Fruit fly (Drosophila melanogaster) whole organism, embryonic: Measurements from ENCODE around the gene Eig71Ed.

ENCODE experiments used
- Adf1 ChIP-seq: fragments of 200-800 bp; sonication (Bioruptor generic); IDR thresholded peaks from 2 replicates; pipeline ENCODE4 v1.3.6; 2022; ENCODE audit warnings: missing biosample characterization, missing genetic modification characterization
- CG10654 ChIP-seq: fragments of 200-800 bp; sonication (Bioruptor generic); optimal IDR thresholded peaks from 2 replicates; lab custom pipeline; 2016; ENCODE audit warnings: missing biosample characterization, missing genetic modification characterization
- CG11504 ChIP-seq: fragments of 200-800 bp; sonication (Bioruptor generic); optimal IDR thresholded peaks from 3 replicates; lab custom pipeline; 2019; ENCODE audit warnings: missing biosample characterization, mild to moderate bottlenecking, missing genetic modification characterization, moderate library complexity
- CG13424 ChIP-seq: fragments of 200-800 bp; sonication (Bioruptor generic); optimal IDR thresholded peaks from 2 replicates; lab custom pipeline; 2019; ENCODE audit warnings: missing biosample characterization, mild to moderate bottlenecking, missing genetic modification characterization, moderate library complexity
- CG13894 ChIP-seq: fragments of 200-800 bp; sonication (Bioruptor generic); optimal IDR thresholded peaks from 3 replicates; lab custom pipeline; 2018; ENCODE audit warnings: missing biosample characterization, mild to moderate bottlenecking, missing genetic modification characterization, moderate library complexity
- CG15269 ChIP-seq: fragments of 200-800 bp; sonication (Bioruptor generic); optimal IDR thresholded peaks from 2 replicates; lab custom pipeline; 2018; ENCODE audit warnings: missing biosample characterization, mild to moderate bottlenecking, missing genetic modification characterization, moderate library complexity
- CG17361 ChIP-seq: fragments of 200-800 bp; sonication (Bioruptor generic); IDR thresholded peaks from 3 replicates; pipeline ENCODE4 v1.3.6; 2022; ENCODE audit warnings: missing biosample characterization, missing genetic modification characterization
- CG17385 ChIP-seq: fragments of 200-800 bp; sonication (Bioruptor generic); optimal IDR thresholded peaks from 3 replicates; lab custom pipeline; 2018; ENCODE audit warnings: missing biosample characterization, mild to moderate bottlenecking, missing genetic modification characterization
- CG18599 ChIP-seq: fragments of 200-800 bp; sonication (Bioruptor generic); optimal IDR thresholded peaks from 3 replicates; lab custom pipeline; 2017; ENCODE audit warnings: missing biosample characterization, missing genetic modification characterization, mild to moderate bottlenecking, moderate library complexity, missing genetic modification reagents
- CG2120 ChIP-seq: fragments of 200-800 bp; sonication (Bioruptor generic); optimal IDR thresholded peaks from 3 replicates; lab custom pipeline; 2016; ENCODE audit warnings: missing biosample characterization, missing genetic modification characterization
- CG2678 ChIP-seq: fragments of 200-800 bp; sonication (Bioruptor generic); optimal IDR thresholded peaks from 3 replicates; lab custom pipeline; 2019; ENCODE audit warnings: missing biosample characterization, mild to moderate bottlenecking, missing genetic modification characterization, moderate library complexity
- CG34376 ChIP-seq: fragments of 200-800 bp; sonication (Bioruptor generic); optimal IDR thresholded peaks from 2 replicates; lab custom pipeline; 2018; ENCODE audit warnings: missing biosample characterization, mild to moderate bottlenecking, missing genetic modification characterization
- CG4404 ChIP-seq: fragments of 200-800 bp; sonication (Bioruptor generic); IDR thresholded peaks from 2 replicates; pipeline ENCODE4 v1.3.6; 2022; ENCODE audit warnings: missing biosample characterization, missing genetic modification characterization
- CG5245 ChIP-seq: fragments of 200-800 bp; sonication (Bioruptor generic); optimal IDR thresholded peaks from 3 replicates; lab custom pipeline; 2016; ENCODE audit warnings: missing biosample characterization, missing genetic modification characterization
- CG7556 ChIP-seq: fragments of 200-800 bp; sonication (Bioruptor generic); optimal IDR thresholded peaks from 2 replicates; lab custom pipeline; 2017; ENCODE audit warnings: missing biosample characterization, mild to moderate bottlenecking, missing genetic modification characterization
- CG7786 ChIP-seq: fragments of 200-800 bp; sonication (Bioruptor generic); optimal IDR thresholded peaks from 2 replicates; lab custom pipeline; 2016; ENCODE audit warnings: missing biosample characterization, missing genetic modification characterization
- CG7839 ChIP-seq: fragments of 200-800 bp; sonication (Bioruptor generic); optimal IDR thresholded peaks from 3 replicates; lab custom pipeline; 2018; ENCODE audit warnings: missing biosample characterization, mild to moderate bottlenecking, missing genetic modification characterization, moderate library complexity
- CG8281 ChIP-seq: fragments of 200-800 bp; sonication (Bioruptor generic); optimal IDR thresholded peaks from 2 replicates; lab custom pipeline; 2018; ENCODE audit warnings: missing biosample characterization, mild to moderate bottlenecking, missing genetic modification characterization, moderate library complexity
- CG8924 ChIP-seq: fragments of 200-800 bp; optimal IDR thresholded peaks from 3 replicates; lab custom pipeline; 2019; ENCODE audit warnings: missing biosample characterization, mild to moderate bottlenecking, missing genetic modification characterization, moderate library complexity
- CoRest ChIP-seq: fragments of 200-800 bp; sonication (Bioruptor generic); optimal IDR thresholded peaks from 3 replicates; lab custom pipeline; 2018; ENCODE audit warnings: missing biosample characterization, mild to moderate bottlenecking, missing genetic modification characterization, moderate library complexity
- Hr3 ChIP-seq: fragments of 200-800 bp; sonication (Bioruptor generic); optimal IDR thresholded peaks from 3 replicates; lab custom pipeline; 2016; ENCODE audit warnings: missing biosample characterization, missing genetic modification characterization
- Hr51 ChIP-seq, 2 experiments: fragments of 200-800 bp; sonication (Bioruptor generic); optimal IDR thresholded peaks; 2 replicates in 1 of 2; 3 replicates in 1 of 2; lab custom pipeline; 2016 to 2018; ENCODE audit warnings: missing biosample characterization in 2 of 2, missing genetic modification characterization in 2 of 2, mild to moderate bottlenecking in 1 of 2, moderate library complexity in 1 of 2
- Med ChIP-seq: fragments of 200-800 bp; sonication (Bioruptor generic); peaks from one replicate; lab custom pipeline; 2016; ENCODE audit warnings: missing biosample characterization, missing genetic modification characterization, mild to moderate bottlenecking, inconsistent platforms, moderate library complexity
- NFAT ChIP-seq: fragments of 200-800 bp; sonication (Bioruptor generic); IDR thresholded peaks from 2 replicates; pipeline ENCODE4 v1.3.6; 2022; ENCODE audit warnings: missing biosample characterization, missing genetic modification characterization
- Nf-YC ChIP-seq: fragments of 200-800 bp; optimal IDR thresholded peaks from 3 replicates; lab custom pipeline; 2019; ENCODE audit warnings: missing biosample characterization, mild to moderate bottlenecking, missing genetic modification characterization, moderate library complexity
- Scr ChIP-seq: fragments of 200-800 bp; sonication (Bioruptor generic); IDR thresholded peaks from 2 replicates; pipeline ENCODE4 v1.3.6; 2022; ENCODE audit warnings: missing biosample characterization, missing genetic modification characterization; ENCODE audit not compliant: partially characterized antibody
- caup ChIP-seq: fragments of 200-800 bp; sonication (Bioruptor generic); optimal IDR thresholded peaks from 3 replicates; lab custom pipeline; 2017; ENCODE audit warnings: missing biosample characterization, mild to moderate bottlenecking, missing genetic modification characterization, moderate library complexity; ENCODE audit not compliant: severe bottlenecking
- chinmo ChIP-seq: fragments of 200-800 bp; sonication (Bioruptor generic); IDR thresholded peaks from 4 replicates; pipeline ENCODE4 v1.3.6; 2022; ENCODE audit warnings: missing biosample characterization, missing genetic modification characterization; ENCODE audit not compliant: partially characterized antibody
- cwo ChIP-seq: fragments of 200-800 bp; sonication (Bioruptor generic); optimal IDR thresholded peaks from 3 replicates; lab custom pipeline; 2017; ENCODE audit warnings: missing biosample characterization, missing genetic modification characterization, mild to moderate bottlenecking, moderate library complexity, missing genetic modification reagents
- dmrt99B ChIP-seq: fragments of 200-800 bp; sonication (Bioruptor generic); optimal IDR thresholded peaks from 2 replicates; lab custom pipeline; 2018; ENCODE audit warnings: missing biosample characterization, mild to moderate bottlenecking, missing genetic modification characterization, moderate library complexity
- gem ChIP-seq: fragments of 200-800 bp; sonication (Bioruptor generic); optimal IDR thresholded peaks from 2 replicates; lab custom pipeline; 2019; ENCODE audit warnings: missing biosample characterization, mild to moderate bottlenecking, missing genetic modification characterization, moderate library complexity
- grau ChIP-seq: fragments of 200-800 bp; optimal IDR thresholded peaks from 3 replicates; lab custom pipeline; 2019; ENCODE audit warnings: missing biosample characterization, mild to moderate bottlenecking, missing genetic modification characterization, moderate library complexity
- insv ChIP-seq, 2 experiments: fragments of 200-800 bp; sonication (Bioruptor generic); optimal IDR thresholded peaks; 3 replicates each; lab custom pipeline; 2016 to 2018; ENCODE audit warnings: missing biosample characterization in 2 of 2, missing genetic modification characterization in 2 of 2
- kah ChIP-seq: fragments of 200-800 bp; sonication (Bioruptor generic); optimal IDR thresholded peaks from 2 replicates; lab custom pipeline; 2018; ENCODE audit warnings: missing biosample characterization, mild to moderate bottlenecking, missing genetic modification characterization
- sens-2 ChIP-seq: fragments of 200-800 bp; sonication (Bioruptor generic); IDR thresholded peaks from 2 replicates; pipeline ENCODE4 v1.3.6; 2022; ENCODE audit warnings: missing biosample characterization, missing genetic modification characterization
- sug ChIP-seq: fragments of 200-800 bp; optimal IDR thresholded peaks from 2 replicates; lab custom pipeline; 2019; ENCODE audit warnings: missing biosample characterization, mild to moderate bottlenecking, missing genetic modification characterization, moderate library complexity
- trem ChIP-seq: fragments of 200-800 bp; optimal IDR thresholded peaks from 3 replicates; lab custom pipeline; 2019; ENCODE audit warnings: missing biosample characterization, mild to moderate bottlenecking, missing genetic modification characterization, moderate library complexity
- wor ChIP-seq: fragments of 200-800 bp; sonication (Bioruptor generic); IDR thresholded peaks from 2 replicates; pipeline ENCODE4 v1.3.6; 2022; ENCODE audit warnings: missing biosample characterization, missing genetic modification characterization

The Eig71Ed gene

dm6 chr3L:15632653-15633052 lies 19.7 kb upstream of the Eig71Ed start (continued):
- TF ChIP-seq dmrt99B (tag; lab: Kevin White, UChicago) (no peak), trem (tag; lab: Kevin White, UChicago) (no peak), caup (GFP tag; lab: Kevin White, UChicago) (peak; percentile 48), NFAT (GFP tag; lab: Robert Waterston, UW) (no peak), CG5245 (no peak), Scr (GFP tag; lab: Robert Waterston, UW) (no peak), CG10654 (GFP tag; lab: Kevin White, UChicago) (no peak), Hr3 (GFP tag; lab: Kevin White, UChicago) (no peak)

dm6 chr3L:15634368-15635075 lies 17.8 kb upstream of the Eig71Ed start:
- TF ChIP-seq CG11504 (tag; lab: Kevin White, UChicago) (peak; percentile 46), Adf1 (GFP tag; lab: Robert Waterston, UW) (peak; percentile 21; the same call in 1 of the 2 replicates), CoRest (tag; lab: Kevin White, UChicago) (peak; percentile 2), CG8281 (peak; percentile 99), CG34376 (GFP tag; lab: Kevin White, UChicago) (peak; percentile 31), CG2678 (tag; lab: Kevin White, UChicago) (peak; percentile 57), CG7839 (tag; lab: Kevin White, UChicago) (peak; percentile 15), chinmo (GFP tag; lab: Robert Waterston, UW) (0 out of 4 replicates have a peak, but pooled peaks have one; percentile 26), CG17361 (GFP tag; lab: Robert Waterston, UW) (0 out of 3 replicates have a peak, but pooled peaks have one; percentile 40), sens-2 (0 out of 2 replicates have a peak, but pooled peaks have one; percentile 21), CG13894 (tag; lab: Kevin White, UChicago) (peak; percentile 32), CG15269 (tag; lab: Kevin White, UChicago) (peak; percentile 13), Med (GFP tag; lab: Kevin White, UChicago) (peak; percentile 17), CG7556 (GFP tag; lab: Kevin White, UChicago) (peak; percentile 21), CG4404 (no peak), CG8924 (tag; lab: Kevin White, UChicago) (peak; percentile 11), cwo (GFP tag; lab: Kevin White, UChicago) (peak; percentile 31), CG13424 (peak; percentile 1), CG17385 (no peak), CG18599 (GFP tag; lab: Kevin White, UChicago) (peak; percentile 4), gem (peak; percentile 50), insv (GFP tag; optimal IDR thresholded peaks at IDR 0.05; lab: Kevin White, UChicago) (no peak), Nf-YC (peak; percentile 17), kah (GFP tag; lab: Kevin White, UChicago) (no peak), grau (tag; lab: Kevin White, UChicago) (peak; percentile 34), Hr51 (GFP tag; optimal IDR thresholded peaks at IDR 0.05; lab: Kevin White, UChicago) (peak in 1 of 2 experiments; percentile 29), CG7786 (GFP tag; lab: Kevin White, UChicago) (no peak), CG2120 (GFP tag; lab: Kevin White, UChicago) (no peak), wor (GFP tag; lab: Robert Waterston, UW) (no peak), sug (tag; lab: Kevin White, UChicago) (peak; percentile 10)
